Worm (Caenorhabditis elegans) whole organism, L4/young adult: ENCODE results near the gene xbx-3.

Experiments used
- W03F9.2 ChIP-seq: fragments of 150-350 bp; optimal IDR thresholded peaks from 2 replicates; lab custom pipeline; 2014; ENCODE audit warnings: missing biosample characterization, missing genetic modification characterization
- dao-5 ChIP-seq: sonication (generic microtip); optimal IDR thresholded peaks from 2 replicates; lab custom pipeline; 2016; ENCODE audit warnings: missing genotype, missing genetic modification characterization, moderate library complexity, missing compliant biosample characterization
- him-1 ChIP-seq: sonication (generic microtip); optimal IDR thresholded peaks from 2 replicates; lab custom pipeline; 2016; ENCODE audit warnings: missing genotype, missing genetic modification reagents, missing genetic modification characterization, missing compliant biosample characterization

The xbx-3 gene

DNA sequence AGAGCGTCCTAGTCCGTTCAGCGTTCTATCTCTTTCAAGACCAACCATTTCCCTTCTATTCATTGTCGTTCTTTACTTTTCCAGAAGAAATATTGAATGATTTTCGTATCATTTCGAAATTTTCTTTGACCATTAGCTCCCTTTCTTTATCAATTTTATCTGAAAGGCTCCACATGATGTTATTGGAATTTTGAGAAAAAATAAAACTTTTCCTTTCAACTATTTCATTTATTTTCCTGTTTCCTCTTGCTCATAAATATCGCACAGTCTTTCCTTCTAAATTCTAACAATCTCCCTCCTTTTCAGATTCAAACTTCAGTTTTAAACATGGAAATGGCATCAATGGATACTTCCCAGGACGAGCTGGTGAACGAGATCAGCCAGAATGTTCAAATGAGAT is 21.8 kb downstream of the xbx-3 start, which contains the start of gene T16G12.4:
T16G12.4 (plus strand) TSS at position 301 of the 400 bp plus-strand sequence.
- no peak for TF ChIP-seq W03F9.2 (tag; lab: Kevin White, UChicago)
- TF ChIP-seq him-1 (tag; lab: Kevin White, UChicago): no peak
- no peak for TF ChIP-seq dao-5 (tag; lab: Kevin White, UChicago)

DNA sequence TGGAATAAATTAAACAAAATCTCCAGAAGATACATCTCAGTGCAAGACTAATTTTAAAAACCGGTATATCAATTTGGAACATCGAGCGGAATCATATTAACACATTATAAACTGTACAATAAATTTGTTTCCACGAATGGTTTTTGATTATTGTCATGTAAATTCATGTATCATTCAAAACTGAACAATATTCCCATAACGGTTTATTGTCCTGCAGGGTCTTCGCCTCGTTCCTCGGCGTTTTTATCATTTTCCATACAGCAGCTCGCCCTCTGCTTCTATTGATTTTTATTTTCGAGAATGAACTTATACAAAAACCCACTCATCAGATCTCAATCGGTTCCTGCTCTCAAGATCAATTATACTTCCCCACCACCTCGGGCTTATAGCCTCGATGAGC is 23.3 kb downstream of the xbx-3 start, which contains the start of gene T16G12.8:
T16G12.8 (plus strand) TSS at position 301 of the 400 bp plus-strand sequence.
- TF ChIP-seq dao-5 (tag; lab: Kevin White, UChicago) (no peak), W03F9.2 (tag; lab: Kevin White, UChicago) (no peak), him-1 (tag; lab: Kevin White, UChicago) (no peak)

- TF ChIP-seq dao-5 (tag; lab: Kevin White, UChicago) (no peak), W03F9.2 (tag; lab: Kevin White, UChicago) (no peak), him-1 (tag; lab: Kevin White, UChicago) (no peak)
Observed at ce11 chrIII:10060573-10060972, 24.8 kb downstream of the xbx-3 start, which contains the start of gene T16G12.13. TSS of gene T16G12.13 (plus strand) at chrIII:10060865.

- TF ChIP-seq him-1 (tag; lab: Kevin White, UChicago) (no peak), W03F9.2 (tag; lab: Kevin White, UChicago) (peak; percentile 51)
Observed at ce11 chrIII:10064140-10064539, 28.4 kb downstream of the xbx-3 start, which contains the start of gene ekl-6. TSS of gene ekl-6 (plus strand) at chrIII:10064404.

ce11 chrIII:10069278-10069677 is 33.5 kb downstream of the xbx-3 start, which contains the start of gene T16G12.6:
TSS of gene T16G12.6 (plus strand) at chrIII:10069578.
- TF ChIP-seq him-1 (tag; lab: Kevin White, UChicago): no peak
- no peak for TF ChIP-seq dao-5 (tag; lab: Kevin White, UChicago)
- no peak for TF ChIP-seq W03F9.2 (tag; lab: Kevin White, UChicago)

ce11 chrIII:10076042-10076441 is 40.3 kb downstream of the xbx-3 start:
- TF ChIP-seq dao-5 (tag; lab: Kevin White, UChicago) (no peak), him-1 (tag; lab: Kevin White, UChicago) (no peak), W03F9.2 (tag; lab: Kevin White, UChicago) (no peak)

ce11 chrIII:10078151-10078550 is 42.4 kb downstream of the xbx-3 start, which contains the start of gene T16G12.9:
TSS of gene T16G12.9 (minus strand) at chrIII:10078251.
- TF ChIP-seq dao-5 (tag; lab: Kevin White, UChicago) (no peak), him-1 (tag; lab: Kevin White, UChicago) (no peak), W03F9.2 (tag; lab: Kevin White, UChicago) (no peak)

ce11 chrIII:10078784-10079183 is 43.0 kb downstream of the xbx-3 start:
- TF ChIP-seq him-1 (tag; lab: Kevin White, UChicago) (no peak), W03F9.2 (tag; lab: Kevin White, UChicago) (no peak), dao-5 (tag; lab: Kevin White, UChicago) (no peak)

DNA sequence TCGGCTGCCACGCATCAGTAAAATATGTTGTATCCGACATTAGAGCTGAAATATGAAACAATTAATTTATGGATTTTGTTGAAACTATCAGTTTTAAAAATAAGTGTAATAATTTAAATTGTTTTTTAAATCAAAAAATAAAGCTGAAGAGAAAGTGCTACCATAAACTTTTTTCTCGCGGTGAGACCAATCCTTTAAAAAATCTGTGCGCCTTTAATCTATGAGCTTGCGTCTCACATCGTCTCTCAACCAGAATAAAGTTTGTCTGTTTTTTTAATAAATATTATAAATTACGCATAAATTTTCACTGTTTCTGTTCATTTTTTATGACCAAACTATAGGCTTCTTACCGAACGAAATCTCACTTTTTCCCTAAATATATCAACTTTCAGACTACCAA is 47.5 kb downstream of the xbx-3 start, which contains the start of gene T16H12.3:
T16H12.3 (minus strand) TSS at position 51 of the 400 bp plus-strand sequence.
- TF ChIP-seq him-1 (tag; lab: Kevin White, UChicago) (no peak), dao-5 (tag; lab: Kevin White, UChicago) (no peak), W03F9.2 (tag; lab: Kevin White, UChicago) (no peak)

- TF ChIP-seq dao-5 (tag; lab: Kevin White, UChicago): no peak
- no peak for TF ChIP-seq him-1 (tag; lab: Kevin White, UChicago)
- no peak for TF ChIP-seq W03F9.2 (tag; lab: Kevin White, UChicago)
Observed at ce11 chrIII:10085103-10085502, 49.4 kb downstream of the xbx-3 start, which contains the start of gene T16H12.13. TSS of gene T16H12.13 (plus strand) at chrIII:10085403.

- TF ChIP-seq him-1 (tag; lab: Kevin White, UChicago): no peak
- TF ChIP-seq dao-5 (tag; lab: Kevin White, UChicago): no peak
- no peak for TF ChIP-seq W03F9.2 (tag; lab: Kevin White, UChicago)
Observed at ce11 chrIII:10085574-10085973, 49.8 kb downstream of the xbx-3 start.

DNA sequence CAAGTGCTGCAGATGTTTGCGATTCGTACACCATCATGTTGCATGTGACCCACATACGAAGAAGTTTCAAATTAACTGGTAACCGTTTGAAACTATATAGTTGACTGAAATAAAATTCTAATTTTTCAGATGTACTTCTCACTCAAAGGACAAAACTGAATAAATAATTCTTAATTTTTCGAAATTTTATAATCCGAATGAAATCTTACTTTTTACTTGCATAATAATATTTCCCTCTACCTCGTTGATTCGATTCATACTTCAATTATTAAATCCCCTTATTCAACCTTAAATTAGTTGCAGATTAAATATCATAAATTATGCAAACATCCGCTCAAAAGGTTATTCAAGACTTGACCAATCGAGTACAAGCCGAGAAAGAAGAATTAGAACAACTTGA is 50.2 kb downstream of the xbx-3 start, which contains the start of gene T16H12.2:
T16H12.2 (plus strand) TSS at position 301 of the 400 bp plus-strand sequence.
- TF ChIP-seq dao-5 (tag; lab: Kevin White, UChicago) (no peak), W03F9.2 (tag; lab: Kevin White, UChicago) (no peak), him-1 (tag; lab: Kevin White, UChicago) (no peak)
